Fruit fly (Drosophila melanogaster): ENCODE data around the gene mei-217.

Gene mei-217

dm6 chrX:17178484-17178921 is 35.7 kb upstream of the mei-217 start (continued):
- TF ChIP-seq Nf-YA (GFP tag; IDR thresholded peaks at IDR 0.05) = peak; percentile 98
- TF ChIP-seq Ravus (GFP tag; IDR thresholded peaks at IDR 0.05) = peak; percentile 96
- peak; percentile 99 for TF ChIP-seq CG6272 (GFP tag; IDR thresholded peaks at IDR 0.05)
- peak; percentile 98 for TF ChIP-seq CG11085 (GFP tag; IDR thresholded peaks at IDR 0.05)
- TF ChIP-seq tap (tag; optimal IDR thresholded peaks at IDR 0.05) = peak; percentile 99
- no peak for TF ChIP-seq CG6791 (GFP tag; IDR thresholded peaks at IDR 0.05; ENCODE audit: partially characterized antibody)
- no peak for TF ChIP-seq Hey (tag; optimal IDR thresholded peaks at IDR 0.05)
- peak; percentile 77 for TF ChIP-seq en (GFP tag; optimal IDR thresholded peaks at IDR 0.05)
- TF ChIP-seq CG14965 (GFP tag; optimal IDR thresholded peaks at IDR 0.05; ENCODE audit: borderline replicate concordance) = peak; percentile 49
- peak; percentile 93 for TF ChIP-seq scrt (GFP tag; optimal IDR thresholded peaks at IDR 0.05)
- TF ChIP-seq sc (optimal IDR thresholded peaks at IDR 0.05) = no peak
- TF ChIP-seq sc (GFP tag; optimal IDR thresholded peaks at IDR 0.05) = no peak
- no peak for TF ChIP-seq hth (optimal IDR thresholded peaks at IDR 0.05)
- no peak for TF ChIP-seq tna (GFP tag; IDR thresholded peaks at IDR 0.05; ENCODE audit: partially characterized antibody)
- peak; percentile 99 for TF ChIP-seq Ada2b (GFP tag; IDR thresholded peaks at IDR 0.05)
- TF ChIP-seq CG15514 (GFP tag; optimal IDR thresholded peaks at IDR 0.05) = peak; percentile 90
- TF ChIP-seq MTF-1 (GFP tag; optimal IDR thresholded peaks at IDR 0.05; ENCODE audit: borderline replicate concordance) = peak; percentile 93
- no peak for TF ChIP-seq sna (GFP tag; IDR thresholded peaks at IDR 0.05; ENCODE audit: partially characterized antibody)
- peak; percentile 90 for TF ChIP-seq CG8089 (GFP tag; optimal IDR thresholded peaks at IDR 0.05)
- TF ChIP-seq Dfd (GFP tag; optimal IDR thresholded peaks at IDR 0.05) = no peak
- peak; percentile 15 for TF ChIP-seq da (GFP tag; optimal IDR thresholded peaks at IDR 0.05)
- TF ChIP-seq maf-S (GFP tag; optimal IDR thresholded peaks at IDR 0.05) = no peak
- no peak for TF ChIP-seq aop (GFP tag; IDR thresholded peaks at IDR 0.05)
- TF ChIP-seq kah (GFP tag; optimal IDR thresholded peaks at IDR 0.05) = peak; percentile 93
- TF ChIP-seq Deaf1 (tag; optimal IDR thresholded peaks at IDR 0.05) = peak; percentile 86
- no peak for TF ChIP-seq CG42726 (GFP tag; IDR thresholded peaks at IDR 0.05; ENCODE audit: partially characterized antibody)
- TF ChIP-seq CG10274 (GFP tag; optimal IDR thresholded peaks at IDR 0.05) = peak; percentile 80
- peak; percentile 47 for TF ChIP-seq her (GFP tag; optimal IDR thresholded peaks at IDR 0.05)
- TF ChIP-seq CG2889 (GFP tag; IDR thresholded peaks at IDR 0.05) = no peak
- peak; percentile 98 for TF ChIP-seq CG3726 (GFP tag; IDR thresholded peaks at IDR 0.05)
- TF ChIP-seq chinmo (GFP tag; IDR thresholded peaks at IDR 0.05; ENCODE audit: partially characterized antibody) = 0 out of 4 replicates have a peak, but pooled peaks have one; percentile 16
- peak; percentile 89 for TF ChIP-seq yki (optimal IDR thresholded peaks at IDR 0.05)
- TF ChIP-seq CG10147 (GFP tag; optimal IDR thresholded peaks at IDR 0.05) = peak; percentile 96
- TF ChIP-seq jing (GFP tag; optimal IDR thresholded peaks at IDR 0.05) = no peak
- peak; percentile 97 for TF ChIP-seq CG18476 (GFP tag; optimal IDR thresholded peaks at IDR 0.05)
- peak; percentile 92 for TF ChIP-seq otp (GFP tag; IDR thresholded peaks at IDR 0.05)
- peak; percentile 92 for TF ChIP-seq pum (GFP tag; optimal IDR thresholded peaks at IDR 0.05)
- no peak for TF ChIP-seq amos (GFP tag; IDR thresholded peaks at IDR 0.05; ENCODE audit: partially characterized antibody)
- peak; percentile 97 for TF ChIP-seq Aef1 (GFP tag; IDR thresholded peaks at IDR 0.05)
- peak; percentile 97 for TF ChIP-seq Six4 (GFP tag; optimal IDR thresholded peaks at IDR 0.05)
- TF ChIP-seq Chrac-16 (GFP tag; optimal IDR thresholded peaks at IDR 0.05) = no peak
- TF ChIP-seq Atf6 (GFP tag; IDR thresholded peaks at IDR 0.05) = peak; percentile 89
- no peak for TF ChIP-seq CG11723 (GFP tag; optimal IDR thresholded peaks at IDR 0.05)
- no peak for TF ChIP-seq Scr (GFP tag; IDR thresholded peaks at IDR 0.05; ENCODE audit: partially characterized antibody)
- TF ChIP-seq CG2116 (GFP tag; optimal IDR thresholded peaks at IDR 0.05) = no peak
- peak; percentile 97 for TF ChIP-seq cato (GFP tag; optimal IDR thresholded peaks at IDR 0.05; ENCODE audit: borderline replicate concordance)
- peak; percentile 91 for TF ChIP-seq CG12219 (GFP tag; optimal IDR thresholded peaks at IDR 0.05)
- TF ChIP-seq rib (GFP tag; IDR thresholded peaks at IDR 0.05) = peak; percentile 96
- peak; percentile 98 for TF ChIP-seq danr (GFP tag; IDR thresholded peaks at IDR 0.05)
- no peak for TF ChIP-seq Abd-B (GFP tag; optimal IDR thresholded peaks at IDR 0.05)
- TF ChIP-seq CG14014 (GFP tag; IDR thresholded peaks at IDR 0.05) = no peak
